Worm (Caenorhabditis elegans) whole organism, young adult: ENCODE results near the gene pei-1.

Experiments used
- B0336.3 ChIP-seq: fragments of 200-800 bp; sonication (Bioruptor generic); IDR thresholded peaks from 2 replicates; pipeline ENCODE4 v1.3.6; 2022; ENCODE audit warnings: missing genetic modification characterization, missing compliant biosample characterization
- D2030.7 ChIP-seq: fragments of 200-800 bp; sonication (Bioruptor generic); IDR thresholded peaks from 2 replicates; pipeline ENCODE4 v1.3.6; 2022; ENCODE audit warnings: missing genetic modification reagents, missing genetic modification characterization, missing compliant biosample characterization
- F10E7.11 ChIP-seq: sonication (generic microtip); optimal IDR thresholded peaks from 2 replicates; lab custom pipeline; 2017; ENCODE audit warnings: mild to moderate bottlenecking, missing genetic modification characterization, moderate library complexity, missing compliant biosample characterization
- F55B11.4 ChIP-seq: sonication (generic microtip); optimal IDR thresholded peaks from 2 replicates; lab custom pipeline; 2016; ENCODE audit warnings: missing compliant biosample characterization, missing genetic modification characterization, borderline replicate concordance; ENCODE audit not compliant: insufficient read depth
- K11D2.4 ChIP-seq: fragments of 200-800 bp; sonication (Bioruptor generic); IDR thresholded peaks from 2 replicates; pipeline ENCODE4 v1.3.6; 2022; ENCODE audit warnings: missing genetic modification reagents, missing genetic modification characterization, missing compliant biosample characterization
- Y53G8AR.9 ChIP-seq: fragments of 200-800 bp; sonication (Bioruptor generic); conservative IDR thresholded peaks from 2 replicates; pipeline ENCODE4 v1.3.6; 2022; ENCODE audit warnings: missing genetic modification reagents, missing genetic modification characterization, missing compliant biosample characterization
- Y56A3A.18 ChIP-seq: fragments of 200-800 bp; sonication (Bioruptor generic); IDR thresholded peaks from 2 replicates; pipeline ENCODE4 v1.3.6; 2022; ENCODE audit warnings: missing genetic modification reagents, missing genetic modification characterization, missing compliant biosample characterization
- aptf-3 ChIP-seq: fragments of 200-800 bp; sonication (Bioruptor generic); IDR thresholded peaks from 2 replicates; pipeline ENCODE4 v1.3.6; 2022; ENCODE audit warnings: missing genetic modification characterization, missing compliant biosample characterization
- attf-5 ChIP-seq: fragments of 200-800 bp; sonication (Bioruptor generic); optimal IDR thresholded peaks from 2 replicates; lab custom pipeline; 2018; ENCODE audit warnings: mild to moderate bottlenecking, missing genetic modification characterization, missing compliant biosample characterization
- attf-6 ChIP-seq: fragments of 200-800 bp; sonication (Bioruptor generic); IDR thresholded peaks from 2 replicates; pipeline ENCODE4 v1.3.6; 2022; ENCODE audit warnings: missing genetic modification reagents, missing genetic modification characterization, missing compliant biosample characterization
- cebp-1 ChIP-seq, 2 experiments: fragments of 200-800 bp in 1 of 2; sonication (Bioruptor generic) in 1 of 2; sonication (generic microtip) in 1 of 2; IDR thresholded peaks in 1 of 2; optimal IDR thresholded peaks in 1 of 2; 2 replicates each; pipeline versions ENCODE4 v1.3.6 to Lab custom; 2017 to 2022; ENCODE audit warnings: missing compliant biosample characterization in 2 of 2, missing genetic modification characterization in 2 of 2, mild to moderate bottlenecking in 1 of 2, missing genetic modification reagents in 1 of 2, moderate library complexity in 1 of 2
- ceh-27 ChIP-seq: fragments of 200-800 bp; sonication (Bioruptor generic); optimal IDR thresholded peaks from 2 replicates; lab custom pipeline; 2018; ENCODE audit warnings: mild to moderate bottlenecking, missing genetic modification characterization, moderate library complexity, missing compliant biosample characterization
- ceh-58 ChIP-seq: fragments of 200-800 bp; sonication (Bioruptor generic); IDR thresholded peaks from 2 replicates; pipeline ENCODE4 v1.3.6; 2022; ENCODE audit warnings: missing genetic modification characterization, missing compliant biosample characterization
- ceh-79 ChIP-seq: sonication (generic microtip); optimal IDR thresholded peaks from 2 replicates; lab custom pipeline; 2017; ENCODE audit warnings: mild to moderate bottlenecking, missing genetic modification characterization, missing compliant biosample characterization
- die-1 ChIP-seq: sonication (generic microtip); optimal IDR thresholded peaks from 2 replicates; lab custom pipeline; 2016; ENCODE audit warnings: missing genotype, mild to moderate bottlenecking, missing genetic modification characterization, missing compliant biosample characterization
- egl-44 ChIP-seq: fragments of 200-800 bp; sonication (Bioruptor generic); IDR thresholded peaks from 2 replicates; pipeline ENCODE4 v1.3.6; 2022; ENCODE audit warnings: missing genetic modification reagents, missing genetic modification characterization, missing compliant biosample characterization
- egrh-3 ChIP-seq: fragments of 200-800 bp; sonication (Bioruptor generic); IDR thresholded peaks from 2 replicates; pipeline ENCODE4 v1.3.6; 2022; ENCODE audit warnings: missing genetic modification reagents, missing genetic modification characterization, missing compliant biosample characterization
- fkh-3 ChIP-seq: sonication (generic microtip); optimal IDR thresholded peaks from 2 replicates; lab custom pipeline; 2016; ENCODE audit warnings: mild to moderate bottlenecking, missing genetic modification characterization, missing compliant biosample characterization
- him-1 ChIP-seq: sonication (generic microtip); optimal IDR thresholded peaks from 2 replicates; lab custom pipeline; 2016; ENCODE audit warnings: missing genotype, missing genetic modification reagents, missing genetic modification characterization, missing compliant biosample characterization
- hlh-26 ChIP-seq: fragments of 200-800 bp; sonication (Bioruptor generic); conservative IDR thresholded peaks from 2 replicates; pipeline ENCODE4 v1.3.6; 2022; ENCODE audit warnings: missing genetic modification reagents, missing genetic modification characterization, missing compliant biosample characterization
- let-607 ChIP-seq, 2 experiments: fragments of 200-800 bp in 1 of 2; sonication (Bioruptor generic) in 1 of 2; sonication (generic microtip) in 1 of 2; optimal IDR thresholded peaks; 2 replicates each; lab custom pipeline; 2016 to 2018; ENCODE audit warnings: mild to moderate bottlenecking in 2 of 2, missing compliant biosample characterization in 2 of 2, missing genetic modification characterization in 2 of 2, moderate library complexity in 2 of 2, missing genotype in 1 of 2
- lin-26 ChIP-seq: fragments of 200-800 bp; sonication (Bioruptor generic); IDR thresholded peaks from 2 replicates; pipeline ENCODE4 v1.3.6; 2022; ENCODE audit warnings: missing genetic modification reagents, missing genetic modification characterization, missing compliant biosample characterization
- lir-1 ChIP-seq: fragments of 200-800 bp; sonication (Bioruptor generic); conservative IDR thresholded peaks from 2 replicates; pipeline ENCODE4 v1.3.6; 2022; ENCODE audit warnings: missing genetic modification reagents, missing genetic modification characterization, missing compliant biosample characterization
- lsy-27 ChIP-seq: sonication (generic microtip); optimal IDR thresholded peaks from 2 replicates; lab custom pipeline; 2017; ENCODE audit warnings: missing genetic modification characterization, mild to moderate bottlenecking, missing compliant biosample characterization, antibody characterized with exemption, missing genotype, borderline replicate concordance; ENCODE audit not compliant: insufficient read depth
- madf-10 ChIP-seq: sonication (generic microtip); optimal IDR thresholded peaks from 2 replicates; lab custom pipeline; 2016; ENCODE audit warnings: mild to moderate bottlenecking, missing genetic modification characterization, missing compliant biosample characterization
- madf-6 ChIP-seq: fragments of 200-800 bp; sonication (Bioruptor generic); IDR thresholded peaks from 2 replicates; pipeline ENCODE4 v1.3.6; 2022; ENCODE audit warnings: missing genetic modification reagents, missing genetic modification characterization, missing compliant biosample characterization
- mel-28 ChIP-seq: sonication (generic microtip); optimal IDR thresholded peaks from 2 replicates; lab custom pipeline; 2016; ENCODE audit warnings: borderline replicate concordance, mild to moderate bottlenecking, missing genetic modification characterization, missing compliant biosample characterization
- mes-4 ChIP-seq: sonication (generic microtip); optimal IDR thresholded peaks from 2 replicates; lab custom pipeline; 2016; ENCODE audit warnings: missing genotype, missing genetic modification characterization, missing compliant biosample characterization
- nhr-80 ChIP-seq: sonication (generic microtip); optimal IDR thresholded peaks from 2 replicates; lab custom pipeline; 2016; ENCODE audit warnings: missing genetic modification characterization, missing compliant biosample characterization
- nhr-90 ChIP-seq: sonication (generic microtip); optimal IDR thresholded peaks from 2 replicates; lab custom pipeline; 2016; ENCODE audit warnings: missing genotype, mild to moderate bottlenecking, missing genetic modification characterization, missing compliant biosample characterization
- rec-8 ChIP-seq, 2 experiments: sonication (generic microtip); optimal IDR thresholded peaks; 2 replicates each; lab custom pipeline; 2016; ENCODE audit warnings: mild to moderate bottlenecking in 2 of 2, missing genetic modification characterization in 2 of 2, missing genetic modification reagents in 2 of 2, missing genotype in 2 of 2, missing biosample characterization in 1 of 2, missing compliant biosample characterization in 1 of 2, moderate library complexity in 1 of 2
- sea-2 ChIP-seq: fragments of 200-800 bp; sonication (Bioruptor generic); IDR thresholded peaks from 2 replicates; pipeline ENCODE4 v1.3.6; 2022; ENCODE audit warnings: missing genetic modification characterization, missing compliant biosample characterization
- snpc-1.1 ChIP-seq: sonication (generic microtip); optimal IDR thresholded peaks from 2 replicates; lab custom pipeline; 2017; ENCODE audit warnings: missing genetic modification characterization, mild to moderate bottlenecking, missing compliant biosample characterization, antibody characterized with exemption, moderate library complexity, missing genotype, missing genetic modification reagents; ENCODE audit not compliant: insufficient read depth
- tbx-9 ChIP-seq: sonication (generic microtip); optimal IDR thresholded peaks from 2 replicates; lab custom pipeline; 2016; ENCODE audit warnings: borderline replicate concordance, missing genetic modification characterization, inconsistent platforms, missing compliant biosample characterization
- tlf-1 ChIP-seq: fragments of 200-800 bp; sonication (Bioruptor generic); optimal IDR thresholded peaks from 2 replicates; lab custom pipeline; 2018; ENCODE audit warnings: mild to moderate bottlenecking, missing genetic modification characterization, missing compliant biosample characterization
- ztf-6 ChIP-seq: fragments of 200-800 bp; sonication (Bioruptor generic); IDR thresholded peaks from 2 replicates; pipeline ENCODE4 v1.3.6; 2022; ENCODE audit warnings: missing genetic modification reagents, missing genetic modification characterization, missing compliant biosample characterization

The pei-1 gene

ce11 chrIV:9632966-9633494, 40.7 kb upstream of the pei-1 start:
- no peak for TF ChIP-seq lin-26 (GFP tag; lab: Robert Waterston, UW)
- no peak for TF ChIP-seq tlf-1 (GFP tag; lab: Kevin White, UChicago)

ce11 chrIV:9632094-9632493, 39.8 kb upstream of the pei-1 start:
- TF ChIP-seq ceh-79 (tag; lab: Kevin White, UChicago) (no peak), lsy-27 (no peak), egrh-3 (no peak), mel-28 (no peak), F10E7.11 (no peak), lir-1 (no peak), madf-6 (GFP tag; lab: Robert Waterston, UW) (no peak), Y56A3A.18 (no peak), attf-6 (no peak), F55B11.4 (tag; lab: Kevin White, UChicago) (no peak), him-1 (tag; lab: Kevin White, UChicago) (no peak), rec-8 (tag; optimal IDR thresholded peaks at IDR 0.05; lab: Kevin White, UChicago) (no peak), K11D2.4 (no peak), snpc-1.1 (tag; lab: Kevin White, UChicago) (no peak), madf-10 (tag; lab: Kevin White, UChicago) (no peak), ztf-6 (GFP tag; lab: Robert Waterston, UW) (no peak), ceh-27 (GFP tag; lab: Kevin White, UChicago) (no peak)

ce11 chrIV:9631579-9631978, 39.3 kb upstream of the pei-1 start:
- TF ChIP-seq lin-26 (GFP tag; lab: Robert Waterston, UW) = 0 out of 2 replicates have a peak, but pooled peaks have one; percentile 12
- TF ChIP-seq hlh-26 = no peak

ce11 chrIV:9627033-9627432, 34.7 kb upstream of the pei-1 start:
- TF ChIP-seq ceh-58 (GFP tag; lab: Robert Waterston, UW) = no peak
- TF ChIP-seq aptf-3 (GFP tag; lab: Robert Waterston, UW) = no peak
- no peak for TF ChIP-seq sea-2
- no peak for TF ChIP-seq D2030.7 (GFP tag; lab: Robert Waterston, UW)
- no peak for TF ChIP-seq tbx-9
- no peak for TF ChIP-seq madf-10 (tag; lab: Kevin White, UChicago)
- TF ChIP-seq Y53G8AR.9 (GFP tag; lab: Robert Waterston, UW) = no peak
- TF ChIP-seq egl-44 (GFP tag; lab: Robert Waterston, UW) = no peak
- no peak for TF ChIP-seq fkh-3 (tag; lab: Kevin White, UChicago)
- TF ChIP-seq egrh-3 = no peak
- no peak for TF ChIP-seq let-607 (tag; optimal IDR thresholded peaks at IDR 0.05; lab: Kevin White, UChicago)
- TF ChIP-seq tlf-1 (GFP tag; lab: Kevin White, UChicago) = no peak
- TF ChIP-seq mes-4 = no peak
- TF ChIP-seq attf-6 = no peak
- TF ChIP-seq B0336.3 = no peak
- no peak for TF ChIP-seq nhr-90 (tag; lab: Kevin White, UChicago)

- TF ChIP-seq nhr-80 (tag; lab: Kevin White, UChicago) = peak; percentile 36
- no peak for TF ChIP-seq die-1 (tag; lab: Kevin White, UChicago)
- no peak for TF ChIP-seq cebp-1 (GFP tag; IDR thresholded peaks at IDR 0.05; lab: Robert Waterston, UW)
- peak; percentile 3 for TF ChIP-seq cebp-1 (tag; optimal IDR thresholded peaks at IDR 0.05; lab: Kevin White, UChicago)
- peak; percentile 3 for TF ChIP-seq attf-5 (GFP tag; lab: Kevin White, UChicago)
Measured at ce11 chrIV:9625829-9626228, 33.5 kb upstream of the pei-1 start.
